Fruit fly (Drosophila melanogaster): ENCODE data around the gene CG15014.

dm6 chr3L:4367339-4367738, 45.3 kb upstream of the CG15014 start, which contains the start of gene CG11342:
- TF ChIP-seq fd59A (GFP tag; optimal IDR thresholded peaks at IDR 0.05) (no peak), CG10631 (GFP tag; optimal IDR thresholded peaks at IDR 0.05) (no peak)

All from whole organism, prepupa.